Fruit fly (Drosophila melanogaster) whole organism, embryonic: ENCODE results near the gene elB.

ENCODE experiments used
- Abd-B ChIP-seq: fragments of 200-800 bp; sonication (Bioruptor generic); optimal IDR thresholded peaks from 2 replicates; lab custom pipeline; 2018; ENCODE audit warnings: missing biosample characterization, mild to moderate bottlenecking, missing genetic modification characterization, moderate library complexity
- CG10209 ChIP-seq: fragments of 200-800 bp; sonication (Bioruptor generic); optimal IDR thresholded peaks from 3 replicates; lab custom pipeline; 2017; ENCODE audit warnings: missing biosample characterization, mild to moderate bottlenecking, missing genetic modification characterization, missing genetic modification reagents
- CG12104 ChIP-seq: fragments of 200-800 bp; sonication (Bioruptor generic); optimal IDR thresholded peaks from 3 replicates; lab custom pipeline; 2016; ENCODE audit warnings: missing biosample characterization, missing genetic modification characterization
- CG12391 ChIP-seq: fragments of 200-800 bp; sonication (Bioruptor generic); optimal IDR thresholded peaks from 3 replicates; lab custom pipeline; 2018; ENCODE audit warnings: missing biosample characterization, mild to moderate bottlenecking, missing genetic modification characterization, moderate library complexity
- CG12659 ChIP-seq: fragments of 200-800 bp; sonication (Bioruptor generic); optimal IDR thresholded peaks from 3 replicates; lab custom pipeline; 2017; ENCODE audit warnings: mild to moderate bottlenecking, missing biosample characterization, missing genetic modification reagents, missing genetic modification characterization
- CG12942 ChIP-seq: fragments of 200-800 bp; sonication (Bioruptor generic); optimal IDR thresholded peaks from 3 replicates; lab custom pipeline; 2016; ENCODE audit warnings: missing biosample characterization, missing genetic modification characterization
- CG14710 ChIP-seq: fragments of 200-800 bp; sonication (Bioruptor generic); optimal IDR thresholded peaks from 3 replicates; lab custom pipeline; 2019; ENCODE audit warnings: missing biosample characterization, mild to moderate bottlenecking, missing genetic modification characterization, moderate library complexity
- CG1603 ChIP-seq: fragments of 200-800 bp; sonication (Bioruptor generic); optimal IDR thresholded peaks from 2 replicates; lab custom pipeline; 2019; ENCODE audit warnings: missing biosample characterization, mild to moderate bottlenecking, missing genetic modification characterization, moderate library complexity
- CG17829 ChIP-seq: fragments of 200-800 bp; optimal IDR thresholded peaks from 2 replicates; lab custom pipeline; 2019; ENCODE audit warnings: missing biosample characterization, mild to moderate bottlenecking, missing genetic modification characterization, moderate library complexity
- CG18599 ChIP-seq: fragments of 200-800 bp; sonication (Bioruptor generic); optimal IDR thresholded peaks from 3 replicates; lab custom pipeline; 2017; ENCODE audit warnings: missing biosample characterization, missing genetic modification characterization, mild to moderate bottlenecking, moderate library complexity, missing genetic modification reagents
- CG2116 ChIP-seq: fragments of 200-800 bp; sonication (Bioruptor generic); optimal IDR thresholded peaks from 3 replicates; lab custom pipeline; 2018; ENCODE audit warnings: missing biosample characterization, mild to moderate bottlenecking, missing genetic modification characterization
- CG32532 ChIP-seq: fragments of 200-800 bp; sonication (Bioruptor generic); IDR thresholded peaks from 2 replicates; pipeline ENCODE4 v1.3.6; 2022; ENCODE audit warnings: missing biosample characterization, missing genetic modification characterization
- CG3281 ChIP-seq: fragments of 200-800 bp; sonication (Bioruptor generic); optimal IDR thresholded peaks from 3 replicates; lab custom pipeline; 2017; ENCODE audit warnings: missing biosample characterization, mild to moderate bottlenecking, missing genetic modification characterization
- CG4707 ChIP-seq: fragments of 200-800 bp; sonication (Bioruptor generic); optimal IDR thresholded peaks from 2 replicates; lab custom pipeline; 2018; ENCODE audit warnings: missing biosample characterization, mild to moderate bottlenecking, missing genetic modification characterization, moderate library complexity
- CG4730 ChIP-seq: fragments of 200-800 bp; sonication (Bioruptor generic); IDR thresholded peaks from 2 replicates; pipeline ENCODE4 v1.3.6; 2022; ENCODE audit warnings: missing biosample characterization, missing genetic modification characterization
- CG6854 ChIP-seq: fragments of 200-800 bp; sonication (Bioruptor generic); optimal IDR thresholded peaks from 3 replicates; lab custom pipeline; 2017; ENCODE audit warnings: missing biosample characterization, mild to moderate bottlenecking, missing genetic modification characterization
- CG7271 ChIP-seq: fragments of 200-800 bp; sonication (Bioruptor generic); optimal IDR thresholded peaks from 2 replicates; lab custom pipeline; 2018; ENCODE audit warnings: missing biosample characterization, mild to moderate bottlenecking, missing genetic modification characterization, moderate library complexity
- CG7556 ChIP-seq: fragments of 200-800 bp; sonication (Bioruptor generic); optimal IDR thresholded peaks from 2 replicates; lab custom pipeline; 2017; ENCODE audit warnings: missing biosample characterization, mild to moderate bottlenecking, missing genetic modification characterization
- CG7839 ChIP-seq: fragments of 200-800 bp; sonication (Bioruptor generic); optimal IDR thresholded peaks from 3 replicates; lab custom pipeline; 2018; ENCODE audit warnings: missing biosample characterization, mild to moderate bottlenecking, missing genetic modification characterization, moderate library complexity
- CG7928 ChIP-seq: fragments of 200-800 bp; sonication (Bioruptor generic); optimal IDR thresholded peaks from 2 replicates; lab custom pipeline; 2017; ENCODE audit warnings: missing biosample characterization, mild to moderate bottlenecking, missing genetic modification characterization
- CG8388 ChIP-seq: fragments of 200-800 bp; sonication (Bioruptor generic); optimal IDR thresholded peaks from 2 replicates; lab custom pipeline; 2019; ENCODE audit warnings: missing biosample characterization, mild to moderate bottlenecking, missing genetic modification characterization, moderate library complexity
- CG9609 ChIP-seq: fragments of 200-800 bp; sonication (Bioruptor generic); optimal IDR thresholded peaks from 3 replicates; lab custom pipeline; 2016; ENCODE audit warnings: missing biosample characterization, missing genetic modification characterization
- D ChIP-seq, 2 experiments: fragments of 200-800 bp in 1 of 2; fragments of >200 bp in 1 of 2; sonication (Bioruptor generic) in 1 of 2; optimal IDR thresholded peaks; 2 replicates in 1 of 2; 3 replicates in 1 of 2; lab custom pipeline; 2017; ENCODE audit warnings: mild to moderate bottlenecking in 1 of 2, missing biosample characterization in 1 of 2, missing genetic modification characterization in 1 of 2, missing genetic modification reagents in 1 of 2
- Drgx ChIP-seq: fragments of 200-800 bp; sonication (Bioruptor generic); IDR thresholded peaks from 2 replicates; pipeline ENCODE4 v1.3.6; 2022; ENCODE audit warnings: missing biosample characterization, missing genetic modification characterization
- Eip74EF ChIP-seq, 2 experiments: fragments of 200-800 bp in 1 of 2; fragments of >200 bp in 1 of 2; sonication (Bioruptor generic) in 1 of 2; optimal IDR thresholded peaks; 2 replicates each; lab custom pipeline; 2017 to 2019; ENCODE audit warnings: missing biosample characterization in 2 of 2, missing genetic modification characterization in 2 of 2, mild to moderate bottlenecking in 1 of 2, moderate library complexity in 1 of 2
- Lhr ChIP-seq: fragments of 200-800 bp; sonication (Bioruptor generic); optimal IDR thresholded peaks from 3 replicates; lab custom pipeline; 2017; ENCODE audit warnings: mild to moderate bottlenecking, missing biosample characterization, missing genetic modification reagents, missing genetic modification characterization
- Mad ChIP-seq: fragments of 200-800 bp; sonication (Bioruptor generic); optimal IDR thresholded peaks from 2 replicates; lab custom pipeline; 2016; ENCODE audit warnings: missing biosample characterization, missing genetic modification characterization
- Meics ChIP-seq: fragments of 200-800 bp; sonication (Bioruptor generic); optimal IDR thresholded peaks from 2 replicates; lab custom pipeline; 2017; ENCODE audit warnings: missing biosample characterization, mild to moderate bottlenecking, missing genetic modification characterization
- Oli ChIP-seq: fragments of 200-800 bp; sonication (Bioruptor generic); optimal IDR thresholded peaks from 2 replicates; lab custom pipeline; 2018; ENCODE audit warnings: missing biosample characterization, mild to moderate bottlenecking, missing genetic modification characterization, moderate library complexity
- Xbp1 ChIP-seq: fragments of 200-800 bp; sonication (Bioruptor generic); optimal IDR thresholded peaks from 3 replicates; lab custom pipeline; 2016; ENCODE audit warnings: missing biosample characterization, mild to moderate bottlenecking, missing genetic modification characterization
- croc ChIP-seq: fragments of 200-800 bp; sonication (Bioruptor generic); conservative IDR thresholded peaks from 3 replicates; pipeline ENCODE4 v1.3.6; 2022; ENCODE audit warnings: missing biosample characterization, missing genetic modification characterization
- crol ChIP-seq: fragments of 200-800 bp; sonication (Bioruptor generic); IDR thresholded peaks from 2 replicates; pipeline ENCODE4 v1.3.6; 2022; ENCODE audit warnings: missing biosample characterization, missing genetic modification characterization
- dmrt11E ChIP-seq: fragments of 200-800 bp; sonication (Bioruptor generic); optimal IDR thresholded peaks from 3 replicates; lab custom pipeline; 2018; ENCODE audit warnings: missing biosample characterization, mild to moderate bottlenecking, missing genetic modification characterization, moderate library complexity
- dmrt99B ChIP-seq: fragments of 200-800 bp; sonication (Bioruptor generic); optimal IDR thresholded peaks from 2 replicates; lab custom pipeline; 2018; ENCODE audit warnings: missing biosample characterization, mild to moderate bottlenecking, missing genetic modification characterization, moderate library complexity
- fru ChIP-seq: fragments of >200 bp; optimal IDR thresholded peaks from 2 replicates; lab custom pipeline; 2017
- grau ChIP-seq: fragments of 200-800 bp; optimal IDR thresholded peaks from 3 replicates; lab custom pipeline; 2019; ENCODE audit warnings: missing biosample characterization, mild to moderate bottlenecking, missing genetic modification characterization, moderate library complexity
- jigr1 ChIP-seq: fragments of 200-800 bp; sonication (Bioruptor generic); IDR thresholded peaks from 3 replicates; pipeline ENCODE4 v1.3.6; 2022; ENCODE audit warnings: missing biosample characterization, missing genetic modification characterization
- lab ChIP-seq: fragments of 200-800 bp; sonication (Bioruptor generic); optimal IDR thresholded peaks from 3 replicates; lab custom pipeline; 2017; ENCODE audit warnings: missing biosample characterization, missing genetic modification characterization, mild to moderate bottlenecking, moderate library complexity, missing genetic modification reagents
- lbe ChIP-seq: fragments of 200-800 bp; sonication (Bioruptor generic); optimal IDR thresholded peaks from 2 replicates; lab custom pipeline; 2016; ENCODE audit warnings: missing biosample characterization, mild to moderate bottlenecking, missing genetic modification characterization
- nau ChIP-seq: fragments of 200-800 bp; sonication (Bioruptor generic); optimal IDR thresholded peaks from 3 replicates; lab custom pipeline; 2017; ENCODE audit warnings: missing biosample characterization, mild to moderate bottlenecking, missing genetic modification characterization, missing genetic modification reagents
- prd ChIP-seq, 3 experiments: fragments of >200 bp in 2 of 3; fragments of 200-800 bp in 1 of 3; sonication (Bioruptor generic) in 1 of 3; optimal IDR thresholded peaks in 2 of 3; IDR thresholded peaks in 1 of 3; 2 replicates in 2 of 3; 3 replicates in 1 of 3; pipeline versions ENCODE4 v1.3.6 to Lab custom; 2017 to 2022; ENCODE audit warnings: missing biosample characterization in 1 of 3, missing genetic modification characterization in 1 of 3
- scrt ChIP-seq: fragments of 200-800 bp; sonication (Bioruptor generic); optimal IDR thresholded peaks from 2 replicates; lab custom pipeline; 2018; ENCODE audit warnings: missing biosample characterization, mild to moderate bottlenecking, missing genetic modification characterization, moderate library complexity
- tgo ChIP-seq: fragments of 200-800 bp; sonication (Bioruptor generic); IDR thresholded peaks from 3 replicates; pipeline ENCODE4 v1.3.6; 2022; ENCODE audit warnings: missing biosample characterization, missing genetic modification characterization
- tio ChIP-seq: fragments of 200-800 bp; sonication (Bioruptor generic); optimal IDR thresholded peaks from 2 replicates; lab custom pipeline; 2017; ENCODE audit warnings: missing biosample characterization, missing genetic modification characterization, inconsistent platforms
- trem ChIP-seq: fragments of 200-800 bp; optimal IDR thresholded peaks from 3 replicates; lab custom pipeline; 2019; ENCODE audit warnings: missing biosample characterization, mild to moderate bottlenecking, missing genetic modification characterization, moderate library complexity
- vvl ChIP-seq: fragments of 200-800 bp; sonication (Bioruptor generic); IDR thresholded peaks from 2 replicates; pipeline ENCODE4 v1.3.6; 2022; ENCODE audit warnings: missing biosample characterization, missing genetic modification characterization
- zfh1 ChIP-seq: fragments of 200-800 bp; sonication (Bioruptor generic); IDR thresholded peaks from 3 replicates; pipeline ENCODE4 v1.3.6; 2022; ENCODE audit warnings: missing biosample characterization, missing genetic modification characterization
- zfh2 ChIP-seq: fragments of 200-800 bp; sonication (Bioruptor generic); optimal IDR thresholded peaks from 2 replicates; lab custom pipeline; 2016; ENCODE audit warnings: missing biosample characterization, missing genetic modification characterization

Gene elB

DNA sequence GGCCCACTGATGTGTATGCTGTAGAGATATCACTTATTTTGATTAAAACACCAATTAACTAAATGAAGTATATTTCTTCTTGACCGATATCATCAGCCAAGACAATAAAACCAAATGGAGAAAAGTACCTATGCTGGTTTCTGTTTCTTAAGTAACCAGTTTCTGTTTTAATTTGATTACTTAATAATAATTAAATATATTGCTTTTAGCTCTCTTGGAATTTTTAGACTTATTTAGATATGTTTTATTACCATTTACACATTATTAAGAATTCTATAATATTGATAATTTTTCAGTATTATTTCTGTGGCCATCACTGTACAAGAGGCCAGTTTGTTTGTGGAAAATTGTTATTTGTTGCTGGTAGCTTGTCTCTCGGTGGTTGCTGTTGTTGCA, 42.1 kb downstream of the elB start (continued):
- TF ChIP-seq CG12391 (tag; lab: Kevin White, UChicago) (no peak), prd (optimal IDR thresholded peaks at IDR 0.05; lab: Kevin White, UChicago) (no peak), prd (GFP tag; IDR thresholded peaks at IDR 0.05; lab: Robert Waterston, UW) (peak; percentile 50; the same call in 1 of the 3 replicates), CG1603 (tag; lab: Kevin White, UChicago) (peak; percentile 20), Abd-B (GFP tag; lab: Kevin White, UChicago) (peak; percentile 24), CG17829 (tag; lab: Kevin White, UChicago) (peak; percentile 65), CG3281 (peak; percentile 47), fru (lab: Kevin White, UChicago) (no peak), CG7556 (peak; percentile 1), CG12659 (GFP tag; lab: Kevin White, UChicago) (peak; percentile 13), scrt (GFP tag; lab: Kevin White, UChicago) (peak; percentile 23), lab (peak; percentile 33), jigr1 (GFP tag; lab: Robert Waterston, UW) (0 out of 3 replicates have a peak, but pooled peaks have one; percentile 29), CG18599 (GFP tag; lab: Kevin White, UChicago) (peak; percentile 51), Drgx (GFP tag; lab: Robert Waterston, UW) (peak; percentile 61; the same call in 1 of the 2 replicates), dmrt11E (peak; percentile 28), Lhr (GFP tag; lab: Kevin White, UChicago) (no peak), zfh2 (GFP tag; lab: Kevin White, UChicago) (no peak), grau (peak; percentile 23), lbe (GFP tag; lab: Kevin White, UChicago) (no peak), tio (GFP tag; lab: Kevin White, UChicago) (no peak), CG8388 (no peak), Mad (no peak), CG2116 (peak; percentile 7), trem (tag; lab: Kevin White, UChicago) (peak; percentile 47), crol (GFP tag; lab: Robert Waterston, UW) (no peak), nau (GFP tag; lab: Kevin White, UChicago) (peak; percentile 44), Eip74EF (GFP tag; optimal IDR thresholded peaks at IDR 0.05; lab: Kevin White, UChicago) (peak in 1 of 2 experiments; percentile 59), Meics (GFP tag; lab: Kevin White, UChicago) (peak; percentile 58), CG12942 (GFP tag; lab: Kevin White, UChicago) (no peak), dmrt99B (peak; percentile 86), CG12104 (GFP tag; lab: Kevin White, UChicago) (peak; percentile 33), CG32532 (GFP tag; lab: Robert Waterston, UW) (no peak), CG9609 (GFP tag; lab: Kevin White, UChicago) (no peak), CG7839 (tag; lab: Kevin White, UChicago) (peak; percentile 80), croc (GFP tag; lab: Robert Waterston, UW) (peak; percentile 18; the same call in 1 of the 3 replicates), D (optimal IDR thresholded peaks at IDR 0.05; lab: Kevin White, UChicago) (no peak), D (GFP tag; optimal IDR thresholded peaks at IDR 0.05; lab: Kevin White, UChicago) (peak; percentile 67), CG7928 (GFP tag; lab: Kevin White, UChicago) (no peak), CG10209 (peak; percentile 5), CG4707 (GFP tag; lab: Kevin White, UChicago) (no peak), Oli (tag; lab: Kevin White, UChicago) (peak; percentile 37), zfh1 (GFP tag; lab: Robert Waterston, UW) (no peak), CG14710 (tag; lab: Kevin White, UChicago) (peak; percentile 70), CG6854 (GFP tag; lab: Kevin White, UChicago) (peak; percentile 32), tgo (GFP tag; lab: Robert Waterston, UW) (0 out of 3 replicates have a peak, but pooled peaks have one; percentile 23), CG7271 (tag; lab: Kevin White, UChicago) (peak; percentile 36), vvl (GFP tag; lab: Robert Waterston, UW) (peak; percentile 39; the same call in 1 of the 2 replicates), Xbp1 (GFP tag; lab: Kevin White, UChicago) (peak; percentile 54), CG4730 (GFP tag; lab: Robert Waterston, UW) (0 out of 2 replicates have a peak, but pooled peaks have one; percentile 7)
